Fruit fly (Drosophila melanogaster) whole organism, adult: ENCODE data around the gene Ubc2.

Experiments used
- CG11617 ChIP-seq: fragments of 200-800 bp; sonication (Bioruptor generic); optimal IDR thresholded peaks from 2 replicates; lab custom pipeline; 2017; ENCODE audit warnings: mild to moderate bottlenecking, missing biosample characterization, missing genetic modification reagents, missing genetic modification characterization
- CG12768 ChIP-seq: fragments of 200-800 bp; sonication (Bioruptor generic); optimal IDR thresholded peaks from 2 replicates; lab custom pipeline; 2017; ENCODE audit warnings: missing biosample characterization, missing genetic modification characterization, mild to moderate bottlenecking, moderate library complexity, missing genetic modification reagents
- CG14711 ChIP-seq: fragments of 200-800 bp; sonication (Bioruptor generic); optimal IDR thresholded peaks from 2 replicates; lab custom pipeline; 2018; ENCODE audit warnings: missing biosample characterization, mild to moderate bottlenecking, missing genetic modification characterization, moderate library complexity
- CG1620 ChIP-seq: fragments of 200-800 bp; sonication (Bioruptor generic); optimal IDR thresholded peaks from 2 replicates; lab custom pipeline; 2016; ENCODE audit warnings: missing biosample characterization, missing genetic modification characterization
- CG33017 ChIP-seq: fragments of 200-800 bp; sonication (Bioruptor generic); optimal IDR thresholded peaks from 2 replicates; lab custom pipeline; 2018; ENCODE audit warnings: missing biosample characterization, mild to moderate bottlenecking, missing genetic modification characterization, moderate library complexity
- CG5204 ChIP-seq: fragments of 200-800 bp; sonication (Bioruptor generic); optimal IDR thresholded peaks from 2 replicates; lab custom pipeline; 2016; ENCODE audit warnings: missing biosample characterization, missing genetic modification characterization
- CG7045 ChIP-seq: fragments of 200-800 bp; sonication (Bioruptor generic); optimal IDR thresholded peaks from 2 replicates; lab custom pipeline; 2017; ENCODE audit warnings: missing biosample characterization, mild to moderate bottlenecking, missing genetic modification characterization
- CG7101 ChIP-seq: fragments of 200-800 bp; sonication (Bioruptor generic); optimal IDR thresholded peaks from 2 replicates; lab custom pipeline; 2018; ENCODE audit warnings: missing biosample characterization, mild to moderate bottlenecking, missing genetic modification characterization, moderate library complexity
- Clk ChIP-seq: fragments of 200-800 bp; sonication (Bioruptor generic); optimal IDR thresholded peaks from 2 replicates; lab custom pipeline; 2017; ENCODE audit warnings: missing biosample characterization, missing genetic modification characterization
- Crg-1 ChIP-seq: fragments of 200-800 bp; sonication (Bioruptor generic); optimal IDR thresholded peaks from 2 replicates; lab custom pipeline; 2016; ENCODE audit warnings: missing biosample characterization, missing genetic modification characterization
- Hr96 ChIP-seq: fragments of 200-800 bp; sonication (Bioruptor generic); optimal IDR thresholded peaks from 2 replicates; lab custom pipeline; 2016; ENCODE audit warnings: missing biosample characterization, missing genetic modification characterization
- Mnt ChIP-seq: fragments of 200-800 bp; sonication (Bioruptor generic); optimal IDR thresholded peaks from 2 replicates; lab custom pipeline; 2016; ENCODE audit warnings: missing biosample characterization, mild to moderate bottlenecking, missing genetic modification characterization
- bab1 ChIP-seq: fragments of 200-800 bp; sonication (Bioruptor generic); optimal IDR thresholded peaks from 3 replicates; lab custom pipeline; 2019; ENCODE audit warnings: missing biosample characterization, mild to moderate bottlenecking, missing genetic modification characterization, moderate library complexity
- cic ChIP-seq: fragments of 200-800 bp; sonication (Bioruptor generic); optimal IDR thresholded peaks from 2 replicates; lab custom pipeline; 2017; ENCODE audit warnings: missing biosample characterization, mild to moderate bottlenecking, missing genetic modification characterization, moderate library complexity
- cnc ChIP-seq, 2 experiments: fragments of >200 bp; optimal IDR thresholded peaks; 2 replicates each; lab custom pipeline; 2017
- kay ChIP-seq: fragments of 200-800 bp; sonication (Bioruptor generic); peaks from one replicate; lab custom pipeline; 2016; ENCODE audit warnings: missing biosample characterization, missing genetic modification characterization, borderline replicate concordance
- ovo ChIP-seq: fragments of 200-800 bp; sonication (Bioruptor generic); optimal IDR thresholded peaks from 2 replicates; lab custom pipeline; 2016; ENCODE audit warnings: missing biosample characterization, missing genetic modification characterization
- pad ChIP-seq: fragments of 200-800 bp; sonication (Bioruptor generic); optimal IDR thresholded peaks from 3 replicates; lab custom pipeline; 2017; ENCODE audit warnings: missing biosample characterization, missing genetic modification characterization, mild to moderate bottlenecking, moderate library complexity, missing genetic modification reagents
- tj ChIP-seq: fragments of 200-800 bp; sonication (Bioruptor generic); optimal IDR thresholded peaks from 3 replicates; lab custom pipeline; 2017; ENCODE audit warnings: missing biosample characterization, mild to moderate bottlenecking, missing genetic modification characterization, moderate library complexity
- toe ChIP-seq: fragments of 200-800 bp; sonication (Bioruptor generic); optimal IDR thresholded peaks from 2 replicates; lab custom pipeline; 2016; ENCODE audit warnings: missing biosample characterization, missing genetic modification characterization

The Ubc2 gene

dm6 chr2L:10751879-10752620 is 15.8 kb downstream of the Ubc2 start:
- TF ChIP-seq bab1 (GFP tag; lab: Kevin White, UChicago) (no peak), kay (GFP tag; lab: Kevin White, UChicago) (peak; percentile 55), CG1620 (GFP tag; lab: Kevin White, UChicago) (peak; percentile 9), ovo (peak; percentile 59), CG14711 (no peak), Clk (GFP tag; lab: Kevin White, UChicago) (no peak), Crg-1 (GFP tag; lab: Kevin White, UChicago) (peak; percentile 11), CG33017 (tag; lab: Kevin White, UChicago) (peak; percentile 47), pad (peak; percentile 41), CG7101 (tag; lab: Kevin White, UChicago) (peak; percentile 67), tj (GFP tag; lab: Kevin White, UChicago) (peak; percentile 31), CG7045 (GFP tag; lab: Kevin White, UChicago) (peak; percentile 19), cic (GFP tag; lab: Kevin White, UChicago) (peak; percentile 13), toe (GFP tag; lab: Kevin White, UChicago) (peak; percentile 34), CG12768 (peak; percentile 35), CG11617 (GFP tag; lab: Kevin White, UChicago) (no peak), CG5204 (GFP tag; lab: Kevin White, UChicago) (peak; percentile 39), Hr96 (GFP tag; lab: Kevin White, UChicago) (peak; percentile 48), cnc (optimal IDR thresholded peaks at IDR 0.05; lab: Kevin White, UChicago) (no peak), Mnt (GFP tag; lab: Kevin White, UChicago) (peak; percentile 26)

- TF ChIP-seq tj (GFP tag; lab: Kevin White, UChicago) (peak; percentile 93), CG11617 (GFP tag; lab: Kevin White, UChicago) (no peak)
Observed at dm6 chr2L:10750915-10751612, 16.7 kb downstream of the Ubc2 start.

DNA sequence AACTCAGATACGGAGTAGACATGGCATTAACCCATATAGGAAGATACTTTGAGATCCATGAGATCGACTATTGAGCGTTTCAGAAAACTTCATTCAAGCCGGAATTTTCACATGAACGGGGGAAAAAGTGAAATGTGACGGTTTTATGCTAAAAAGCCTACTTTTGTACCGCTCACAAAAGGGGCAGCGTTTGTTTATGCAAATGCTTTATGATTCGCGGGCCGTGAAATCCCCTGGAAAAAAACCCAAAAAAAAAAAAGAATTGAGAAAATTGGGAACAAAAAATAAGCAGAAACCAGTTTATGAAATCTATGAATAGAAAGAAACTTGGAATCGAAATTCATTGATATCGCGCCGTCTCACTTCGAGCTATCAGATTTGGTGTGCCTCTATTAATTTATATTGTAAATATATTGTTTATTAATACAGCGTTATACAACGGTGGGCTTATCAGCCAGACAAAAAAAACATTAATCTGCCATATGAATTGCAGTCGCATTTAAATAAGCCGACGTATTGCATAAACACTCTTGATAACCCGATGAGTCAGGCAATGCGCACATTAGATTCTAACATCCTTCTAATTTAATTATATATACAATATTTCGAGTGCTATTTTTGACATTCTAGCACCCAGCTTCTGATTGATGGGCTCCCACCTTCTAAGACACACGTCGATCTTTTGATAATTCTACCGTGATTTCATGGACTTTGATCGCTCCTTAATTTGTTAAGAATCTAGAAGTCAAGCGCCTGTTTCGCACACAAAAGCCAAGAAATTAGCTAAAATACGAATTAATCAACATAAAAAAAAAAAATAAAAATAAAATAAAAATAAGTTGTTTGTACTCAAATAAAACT is 18.0 kb downstream of the Ubc2 start:
- TF ChIP-seq kay (GFP tag; lab: Kevin White, UChicago): peak; percentile 79
- no peak for TF ChIP-seq CG7101 (tag; lab: Kevin White, UChicago)
- TF ChIP-seq CG5204 (GFP tag; lab: Kevin White, UChicago): no peak
- no peak for TF ChIP-seq Mnt (GFP tag; lab: Kevin White, UChicago)
- no peak for TF ChIP-seq cnc (optimal IDR thresholded peaks at IDR 0.05; lab: Kevin White, UChicago)
- no peak for TF ChIP-seq CG12768
- peak; percentile 16 for TF ChIP-seq cic (GFP tag; lab: Kevin White, UChicago)
- TF ChIP-seq CG11617 (GFP tag; lab: Kevin White, UChicago): no peak
- TF ChIP-seq CG33017 (tag; lab: Kevin White, UChicago): no peak
- TF ChIP-seq Crg-1 (GFP tag; lab: Kevin White, UChicago): no peak
- TF ChIP-seq toe (GFP tag; lab: Kevin White, UChicago): no peak

DNA sequence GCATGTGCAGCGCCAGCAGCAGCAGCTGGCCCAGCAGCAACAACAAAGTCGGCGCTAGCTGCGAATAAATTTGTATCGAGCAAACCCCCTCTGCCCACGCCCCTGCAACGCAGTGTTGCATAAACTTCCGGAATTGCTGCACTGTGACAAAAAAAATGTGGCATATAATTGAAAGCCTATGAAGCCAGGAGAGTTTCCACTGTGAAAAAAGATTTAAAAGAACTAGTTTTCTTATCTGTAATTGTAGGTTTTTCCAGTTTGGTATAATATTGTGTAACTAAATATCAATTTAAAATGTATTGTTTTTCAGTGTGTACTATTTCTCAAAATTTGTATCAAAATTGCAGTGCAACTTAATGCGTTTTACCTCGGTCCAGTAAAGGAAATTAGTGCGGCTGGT is 19.6 kb downstream of the Ubc2 start:
- TF ChIP-seq CG14711 (no peak), CG12768 (no peak), CG1620 (GFP tag; lab: Kevin White, UChicago) (no peak), Hr96 (GFP tag; lab: Kevin White, UChicago) (no peak), Crg-1 (GFP tag; lab: Kevin White, UChicago) (no peak), tj (GFP tag; lab: Kevin White, UChicago) (no peak), Clk (GFP tag; lab: Kevin White, UChicago) (no peak), Mnt (GFP tag; lab: Kevin White, UChicago) (no peak), cic (GFP tag; lab: Kevin White, UChicago) (no peak), CG7045 (GFP tag; lab: Kevin White, UChicago) (no peak), CG11617 (GFP tag; lab: Kevin White, UChicago) (no peak), kay (GFP tag; lab: Kevin White, UChicago) (no peak), CG5204 (GFP tag; lab: Kevin White, UChicago) (no peak), bab1 (GFP tag; lab: Kevin White, UChicago) (no peak), CG7101 (tag; lab: Kevin White, UChicago) (no peak), cnc (optimal IDR thresholded peaks at IDR 0.05; lab: Kevin White, UChicago) (no peak), CG33017 (tag; lab: Kevin White, UChicago) (no peak)

dm6 chr2L:10743714-10744113 is 24.1 kb downstream of the Ubc2 start, which contains the start of gene CG6729:
TSS of gene CG6729 (minus strand) at chr2L:10743935.
- TF ChIP-seq ovo: no peak
- TF ChIP-seq kay (GFP tag; lab: Kevin White, UChicago): no peak
- peak; percentile 36 for TF ChIP-seq bab1 (GFP tag; lab: Kevin White, UChicago)
